Fruit fly (Drosophila melanogaster) whole organism, prepupa: Measurements from ENCODE around the gene Cdep.

Source experiments
- Blimp-1 ChIP-seq: fragments of 200-800 bp; sonication (Bioruptor generic); optimal IDR thresholded peaks from 3 replicates; lab custom pipeline; 2017; ENCODE audit warnings: missing biosample characterization, missing genetic modification characterization, mild to moderate bottlenecking, moderate library complexity, missing genetic modification reagents
- CG10631 ChIP-seq: fragments of 200-800 bp; sonication (Bioruptor generic); optimal IDR thresholded peaks from 2 replicates; lab custom pipeline; 2016; ENCODE audit warnings: missing biosample characterization, missing genetic modification characterization
- CG10669 ChIP-seq: fragments of 200-800 bp; sonication (Bioruptor generic); optimal IDR thresholded peaks from 3 replicates; lab custom pipeline; 2018; ENCODE audit warnings: missing biosample characterization, mild to moderate bottlenecking, missing genetic modification characterization, moderate library complexity
- CG11294 ChIP-seq: fragments of 200-800 bp; sonication (Bioruptor generic); IDR thresholded peaks from 2 replicates; pipeline ENCODE4 v1.3.6; 2022; ENCODE audit warnings: missing biosample characterization, missing genetic modification characterization
- CG11762 ChIP-seq: fragments of 200-800 bp; sonication (Bioruptor generic); optimal IDR thresholded peaks from 3 replicates; lab custom pipeline; 2016; ENCODE audit warnings: missing biosample characterization, missing genetic modification characterization; ENCODE audit not compliant: insufficient read depth
- CG11902 ChIP-seq: fragments of 200-800 bp; sonication (Bioruptor generic); optimal IDR thresholded peaks from 3 replicates; lab custom pipeline; 2016; ENCODE audit warnings: missing biosample characterization, missing genetic modification characterization
- CG15336 ChIP-seq: fragments of 200-800 bp; sonication (Bioruptor generic); IDR thresholded peaks from 2 replicates; pipeline ENCODE4 v1.3.6; 2022; ENCODE audit warnings: missing biosample characterization, missing genetic modification characterization
- CG16779 ChIP-seq: fragments of 200-800 bp; sonication (Bioruptor generic); optimal IDR thresholded peaks from 3 replicates; lab custom pipeline; 2017; ENCODE audit warnings: missing biosample characterization, mild to moderate bottlenecking, missing genetic modification characterization
- CG3032 ChIP-seq: fragments of 200-800 bp; optimal IDR thresholded peaks from 2 replicates; lab custom pipeline; 2019; ENCODE audit warnings: missing biosample characterization, mild to moderate bottlenecking, missing genetic modification characterization, moderate library complexity
- CG31627 ChIP-seq: fragments of 200-800 bp; sonication (Bioruptor generic); optimal IDR thresholded peaks from 3 replicates; lab custom pipeline; 2016; ENCODE audit warnings: missing biosample characterization, missing genetic modification characterization
- CG32006 ChIP-seq: fragments of 200-800 bp; sonication (Bioruptor generic); optimal IDR thresholded peaks from 3 replicates; lab custom pipeline; 2017; ENCODE audit warnings: missing biosample characterization, mild to moderate bottlenecking, missing genetic modification characterization
- CG34406 ChIP-seq: fragments of 200-800 bp; sonication (Bioruptor generic); optimal IDR thresholded peaks from 3 replicates; lab custom pipeline; 2016; ENCODE audit warnings: missing biosample characterization, missing genetic modification characterization
- CG4318 ChIP-seq: fragments of 200-800 bp; sonication (Bioruptor generic); optimal IDR thresholded peaks from 3 replicates; lab custom pipeline; 2017; ENCODE audit warnings: missing biosample characterization, mild to moderate bottlenecking, missing genetic modification characterization
- CG6276 ChIP-seq: fragments of 200-800 bp; sonication (Bioruptor generic); optimal IDR thresholded peaks from 2 replicates; lab custom pipeline; 2017; ENCODE audit warnings: missing biosample characterization, mild to moderate bottlenecking, missing genetic modification characterization
- CG6792 ChIP-seq: fragments of 200-800 bp; sonication (Bioruptor generic); optimal IDR thresholded peaks from 3 replicates; lab custom pipeline; 2016; ENCODE audit warnings: missing biosample characterization, missing genetic modification characterization
- CG6808 ChIP-seq: fragments of 200-800 bp; sonication (Bioruptor generic); optimal IDR thresholded peaks from 3 replicates; lab custom pipeline; 2017; ENCODE audit warnings: missing biosample characterization, missing genetic modification characterization, mild to moderate bottlenecking, moderate library complexity, missing genetic modification reagents
- CG6854 ChIP-seq: fragments of 200-800 bp; sonication (Bioruptor generic); optimal IDR thresholded peaks from 2 replicates; lab custom pipeline; 2017; ENCODE audit warnings: missing biosample characterization, mild to moderate bottlenecking, missing genetic modification characterization
- CG7368 ChIP-seq: fragments of 200-800 bp; sonication (Bioruptor generic); optimal IDR thresholded peaks from 3 replicates; lab custom pipeline; 2016; ENCODE audit warnings: missing biosample characterization, missing genetic modification characterization
- CG8319 ChIP-seq: fragments of 200-800 bp; sonication (Bioruptor generic); optimal IDR thresholded peaks from 3 replicates; lab custom pipeline; 2016; ENCODE audit warnings: missing biosample characterization, missing genetic modification characterization
- CG8632 ChIP-seq: fragments of 200-800 bp; sonication (Bioruptor generic); optimal IDR thresholded peaks from 3 replicates; lab custom pipeline; 2016; ENCODE audit warnings: missing biosample characterization, missing genetic modification characterization
- Eip75B ChIP-seq: fragments of 200-800 bp; sonication (Bioruptor generic); optimal IDR thresholded peaks from 3 replicates; lab custom pipeline; 2016; ENCODE audit warnings: missing biosample characterization, missing genetic modification characterization
- Eip78C ChIP-seq: fragments of 200-800 bp; sonication (Bioruptor generic); peaks from one replicate; lab custom pipeline; 2016; ENCODE audit warnings: missing biosample characterization, missing genetic modification characterization
- Eip93F ChIP-seq: fragments of 200-800 bp; sonication (Bioruptor generic); optimal IDR thresholded peaks from 2 replicates; lab custom pipeline; 2016; ENCODE audit warnings: missing biosample characterization, mild to moderate bottlenecking, missing genetic modification characterization
- Ets21C ChIP-seq: fragments of 200-800 bp; sonication (Bioruptor generic); optimal IDR thresholded peaks from 3 replicates; lab custom pipeline; 2016; ENCODE audit warnings: missing biosample characterization, missing genetic modification characterization
- Ets96B ChIP-seq: fragments of 200-800 bp; optimal IDR thresholded peaks from 2 replicates; lab custom pipeline; 2019; ENCODE audit warnings: missing biosample characterization, mild to moderate bottlenecking, missing genetic modification characterization, moderate library complexity
- Hr38 ChIP-seq: sonication (Bioruptor generic); optimal IDR thresholded peaks from 2 replicates; lab custom pipeline; 2016; ENCODE audit warnings: missing biosample characterization, missing genetic modification characterization
- Hr39 ChIP-seq: fragments of 200-800 bp; sonication (Bioruptor generic); optimal IDR thresholded peaks from 2 replicates; lab custom pipeline; 2016; ENCODE audit warnings: missing biosample characterization, missing genetic modification characterization
- Hr4 ChIP-seq: fragments of 200-800 bp; sonication (Bioruptor generic); optimal IDR thresholded peaks from 3 replicates; lab custom pipeline; 2016; ENCODE audit warnings: missing biosample characterization, missing genetic modification characterization
- Smox ChIP-seq: fragments of 200-800 bp; sonication (Bioruptor generic); optimal IDR thresholded peaks from 3 replicates; lab custom pipeline; 2016; ENCODE audit warnings: missing biosample characterization, missing genetic modification characterization
- Sox102F ChIP-seq: fragments of 200-800 bp; sonication (Bioruptor generic); optimal IDR thresholded peaks from 2 replicates; lab custom pipeline; 2016; ENCODE audit warnings: missing biosample characterization, mild to moderate bottlenecking, missing genetic modification characterization
- Sox15 ChIP-seq: fragments of 200-800 bp; sonication (Bioruptor generic); optimal IDR thresholded peaks from 3 replicates; lab custom pipeline; 2016; ENCODE audit warnings: missing biosample characterization, missing genetic modification characterization
- achi ChIP-seq: fragments of 200-800 bp; sonication (Bioruptor generic); optimal IDR thresholded peaks from 3 replicates; lab custom pipeline; 2016; ENCODE audit warnings: missing biosample characterization, missing genetic modification characterization
- acj6 ChIP-seq: fragments of 200-800 bp; sonication (Bioruptor generic); optimal IDR thresholded peaks from 3 replicates; lab custom pipeline; 2016; ENCODE audit warnings: missing biosample characterization, missing genetic modification characterization
- cyc ChIP-seq: fragments of 200-800 bp; sonication (Bioruptor generic); optimal IDR thresholded peaks from 3 replicates; lab custom pipeline; 2016; ENCODE audit warnings: missing biosample characterization, missing genetic modification characterization
- dac ChIP-seq: fragments of 200-800 bp; sonication (Bioruptor generic); optimal IDR thresholded peaks from 2 replicates; lab custom pipeline; 2017; ENCODE audit warnings: missing biosample characterization, mild to moderate bottlenecking, missing genetic modification characterization
- dsx ChIP-seq: fragments of 200-800 bp; optimal IDR thresholded peaks from 3 replicates; lab custom pipeline; 2019; ENCODE audit warnings: missing biosample characterization, mild to moderate bottlenecking, missing genetic modification characterization, moderate library complexity; ENCODE audit not compliant: poor library complexity, severe bottlenecking
- eg ChIP-seq: fragments of 200-800 bp; sonication (Bioruptor generic); IDR thresholded peaks from 3 replicates; pipeline ENCODE4 v1.3.6; 2022; ENCODE audit warnings: missing biosample characterization, missing genetic modification characterization
- esn ChIP-seq: fragments of 200-800 bp; sonication (Bioruptor generic); optimal IDR thresholded peaks from 2 replicates; lab custom pipeline; 2016; ENCODE audit warnings: missing biosample characterization, mild to moderate bottlenecking, missing genetic modification characterization, moderate library complexity
- fd59A ChIP-seq: fragments of 200-800 bp; sonication (Bioruptor generic); optimal IDR thresholded peaks from 2 replicates; lab custom pipeline; 2017; ENCODE audit warnings: missing biosample characterization, mild to moderate bottlenecking, missing genetic modification characterization, missing genetic modification reagents
- fd85E ChIP-seq: fragments of 200-800 bp; sonication (Bioruptor generic); optimal IDR thresholded peaks from 3 replicates; lab custom pipeline; 2016; ENCODE audit warnings: missing biosample characterization, missing genetic modification characterization
- fkh ChIP-seq: fragments of 200-800 bp; sonication (Bioruptor generic); optimal IDR thresholded peaks from 3 replicates; lab custom pipeline; 2017; ENCODE audit warnings: missing biosample characterization, mild to moderate bottlenecking, missing genetic modification characterization, moderate library complexity
- lz ChIP-seq: fragments of 200-800 bp; sonication (Bioruptor generic); optimal IDR thresholded peaks from 3 replicates; lab custom pipeline; 2016; ENCODE audit warnings: missing biosample characterization, missing genetic modification characterization
- net ChIP-seq: fragments of 200-800 bp; sonication (Bioruptor generic); optimal IDR thresholded peaks from 3 replicates; lab custom pipeline; 2016; ENCODE audit warnings: missing biosample characterization, missing genetic modification characterization
- salr ChIP-seq, 2 experiments: fragments of 200-800 bp; sonication (Bioruptor generic); optimal IDR thresholded peaks; 3 replicates each; lab custom pipeline; 2016 to 2018; ENCODE audit warnings: missing biosample characterization in 2 of 2, missing genetic modification characterization in 2 of 2, mild to moderate bottlenecking in 1 of 2
- ss ChIP-seq, 2 experiments: fragments of 200-800 bp; sonication (Bioruptor generic); optimal IDR thresholded peaks; 2 replicates in 1 of 2; 3 replicates in 1 of 2; lab custom pipeline; 2017 to 2018; ENCODE audit warnings: mild to moderate bottlenecking in 2 of 2, missing biosample characterization in 2 of 2, missing genetic modification characterization in 2 of 2, moderate library complexity in 1 of 2
- svp ChIP-seq: fragments of 200-800 bp; sonication (Bioruptor generic); peaks from one replicate; lab custom pipeline; 2016; ENCODE audit warnings: missing biosample characterization, missing genetic modification characterization
- vri ChIP-seq: fragments of 200-800 bp; sonication (Bioruptor generic); optimal IDR thresholded peaks from 3 replicates; lab custom pipeline; 2016; ENCODE audit warnings: missing biosample characterization, mild to moderate bottlenecking, missing genetic modification characterization

Gene Cdep

DNA sequence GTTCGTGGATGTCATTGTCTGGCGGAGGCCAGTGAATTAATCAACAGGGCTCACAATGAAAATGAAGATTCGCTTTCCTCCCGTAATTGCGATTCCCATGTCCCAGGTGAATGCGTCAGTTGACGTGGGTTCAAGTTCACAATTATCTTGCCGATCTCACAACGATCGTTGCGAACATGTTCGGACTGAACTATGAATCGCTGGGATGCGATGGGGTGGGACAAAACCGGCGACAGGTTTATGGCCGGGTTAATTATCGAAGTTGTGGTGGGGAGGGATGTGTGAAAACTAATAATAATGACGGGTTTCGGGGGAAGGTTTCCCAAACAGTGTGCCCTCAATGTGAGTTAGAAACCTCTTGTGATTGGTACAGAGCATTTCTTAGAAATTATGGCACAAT, 49.8 kb downstream of the Cdep start:
- TF ChIP-seq acj6 (GFP tag; lab: Kevin White, UChicago) (no peak), esn (GFP tag; lab: Kevin White, UChicago) (no peak), CG11762 (GFP tag; lab: Kevin White, UChicago) (no peak), CG10631 (no peak), dac (no peak), ss (GFP tag; optimal IDR thresholded peaks at IDR 0.05; lab: Kevin White, UChicago) (no peak)

DNA sequence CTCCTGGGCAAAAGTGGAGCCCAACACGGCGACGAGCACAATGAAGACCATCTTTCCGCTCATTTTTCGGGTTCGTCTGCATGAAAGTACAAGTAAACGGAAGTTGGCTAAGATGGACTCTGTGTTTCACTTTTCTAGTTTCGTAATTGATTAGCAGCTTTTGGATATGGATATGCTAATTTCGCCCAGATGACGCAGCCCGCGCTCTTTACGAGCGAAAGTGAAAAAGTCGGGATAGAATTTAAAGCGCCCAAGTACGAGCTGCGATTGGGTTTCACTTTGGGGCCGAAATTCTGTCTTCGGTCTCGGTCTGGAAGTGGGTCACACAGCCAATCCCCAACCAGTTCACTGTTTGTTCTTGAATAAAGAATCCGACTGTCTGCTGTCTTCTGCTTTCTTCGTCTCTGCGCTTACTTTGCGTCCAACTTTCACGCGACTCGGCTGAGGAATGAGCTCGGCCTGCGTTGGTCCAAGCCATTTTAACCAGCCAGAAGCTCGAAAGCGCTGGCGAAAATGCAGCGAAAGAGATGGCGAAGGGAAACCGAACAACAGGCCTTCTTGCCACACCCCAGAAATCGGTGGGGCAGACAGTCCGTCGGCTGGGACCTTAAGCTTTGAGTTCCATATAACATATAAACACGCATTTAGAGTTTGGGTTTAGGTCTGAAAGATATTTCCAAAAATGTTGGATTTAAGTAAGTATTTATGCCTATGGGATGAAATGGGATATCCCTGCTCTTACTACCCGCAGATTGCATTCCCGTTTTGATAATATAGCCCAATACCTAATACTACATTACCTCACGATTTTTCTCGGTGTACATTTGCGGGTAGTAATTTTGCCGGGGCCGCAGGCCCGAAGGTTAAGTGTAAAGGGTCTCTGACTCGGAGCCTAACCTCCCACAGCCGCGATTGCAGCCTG, 50.8 kb downstream of the Cdep start, which contains the start of gene Jhbp2:
TSS of gene Jhbp2 (minus strand) at position 454 of the 922 bp plus-strand sequence.
- no peak for TF ChIP-seq CG11294
- peak; percentile 83 for TF ChIP-seq Eip78C (GFP tag; lab: Kevin White, UChicago)
- peak; percentile 11 for TF ChIP-seq vri (GFP tag; lab: Kevin White, UChicago)
- TF ChIP-seq CG8632 (GFP tag; lab: Kevin White, UChicago), result peak; percentile 51
- TF ChIP-seq CG10669 (GFP tag; lab: Kevin White, UChicago), result peak; percentile 21
- TF ChIP-seq CG6808 (GFP tag; lab: Kevin White, UChicago), result peak; percentile 26
- TF ChIP-seq cyc (GFP tag; lab: Kevin White, UChicago), result peak; percentile 66
- TF ChIP-seq CG31627 (GFP tag; lab: Kevin White, UChicago), result peak; percentile 71
- peak; percentile 24 to 36 for TF ChIP-seq ss (GFP tag; optimal IDR thresholded peaks at IDR 0.05; lab: Kevin White, UChicago)
- TF ChIP-seq achi (GFP tag; lab: Kevin White, UChicago), result peak; percentile 45
- TF ChIP-seq CG32006, result peak; percentile 39
- TF ChIP-seq fd59A (GFP tag; lab: Kevin White, UChicago), result peak; percentile 11
- TF ChIP-seq Eip75B (GFP tag; lab: Kevin White, UChicago), result peak; percentile 59
- peak; percentile 76 for TF ChIP-seq lz (GFP tag; lab: Kevin White, UChicago)
- TF ChIP-seq Hr39 (GFP tag; lab: Kevin White, UChicago), result peak; percentile 57
- TF ChIP-seq salr (GFP tag; optimal IDR thresholded peaks at IDR 0.05; lab: Kevin White, UChicago), result no peak
- TF ChIP-seq CG11902 (GFP tag; lab: Kevin White, UChicago), result peak; percentile 35
- TF ChIP-seq CG6792, result peak; percentile 54
- no peak for TF ChIP-seq fkh (GFP tag; lab: Kevin White, UChicago)
- peak; percentile 44 for TF ChIP-seq CG7368 (GFP tag; lab: Kevin White, UChicago)
- peak; percentile 72 for TF ChIP-seq Smox (GFP tag; lab: Kevin White, UChicago)
- no peak for TF ChIP-seq fd85E (GFP tag; lab: Kevin White, UChicago)
- peak; percentile 77 for TF ChIP-seq CG6854 (GFP tag; lab: Kevin White, UChicago)
- peak; percentile 90 for TF ChIP-seq Blimp-1 (GFP tag; lab: Kevin White, UChicago)
- TF ChIP-seq CG11762 (GFP tag; lab: Kevin White, UChicago), result peak; percentile 9
- peak; percentile 11 for TF ChIP-seq CG3032
- TF ChIP-seq CG10631, result peak; percentile 40
- 0 out of 3 replicates have a peak, but pooled peaks have one; percentile 27 for TF ChIP-seq eg (GFP tag; lab: Robert Waterston, UW)
- TF ChIP-seq Eip93F (GFP tag; lab: Kevin White, UChicago), result no peak
- TF ChIP-seq CG8319 (GFP tag; lab: Kevin White, UChicago), result peak; percentile 38
- TF ChIP-seq Sox15 (GFP tag; lab: Kevin White, UChicago), result peak; percentile 4
- peak; percentile 44 for TF ChIP-seq Ets96B (tag; lab: Kevin White, UChicago)
- peak; percentile 41 for TF ChIP-seq net (GFP tag; lab: Kevin White, UChicago)
- TF ChIP-seq CG6276 (GFP tag; lab: Kevin White, UChicago), result no peak
- TF ChIP-seq CG4318 (GFP tag; lab: Kevin White, UChicago), result peak; percentile 2
- no peak for TF ChIP-seq CG16779
- TF ChIP-seq dsx (GFP tag; lab: Kevin White, UChicago), result peak; percentile 24
- TF ChIP-seq svp (GFP tag; lab: Kevin White, UChicago), result peak; percentile 91
- TF ChIP-seq Hr38, result no peak
- peak; percentile 72 for TF ChIP-seq Sox102F (GFP tag; lab: Kevin White, UChicago)
- peak; percentile 76 for TF ChIP-seq esn (GFP tag; lab: Kevin White, UChicago)
- TF ChIP-seq Hr4 (GFP tag; lab: Kevin White, UChicago), result no peak
- TF ChIP-seq Ets21C, result peak; percentile 63
- TF ChIP-seq CG34406 (GFP tag; lab: Kevin White, UChicago), result peak; percentile 55
- TF ChIP-seq CG15336 (GFP tag; lab: Robert Waterston, UW), result 0 out of 2 replicates have a peak, but pooled peaks have one; percentile 18
